Fruit fly (Drosophila melanogaster): ENCODE data around the gene Unc-115a.

Gene Unc-115a

dm6 chr3R:9704183-9705007 is 822 bp downstream of the Unc-115a start:
- TF ChIP-seq CG8119 (GFP tag; IDR thresholded peaks at IDR 0.05) (no peak), Hr39 (GFP tag; optimal IDR thresholded peaks at IDR 0.05) (no peak), CG3032 (tag; optimal IDR thresholded peaks at IDR 0.05) (no peak), Hr4 (GFP tag; optimal IDR thresholded peaks at IDR 0.05) (no peak), Sox15 (GFP tag; optimal IDR thresholded peaks at IDR 0.05) (no peak), CG4318 (GFP tag; optimal IDR thresholded peaks at IDR 0.05) (no peak), fd85E (GFP tag; optimal IDR thresholded peaks at IDR 0.05) (peak; percentile 1), vri (GFP tag; optimal IDR thresholded peaks at IDR 0.05) (peak; percentile 99), pdm3 (GFP tag; optimal IDR thresholded peaks at IDR 0.05) (no peak), Sox14 (GFP tag; optimal IDR thresholded peaks at IDR 0.05) (no peak), CG16779 (tag; optimal IDR thresholded peaks at IDR 0.05) (peak; percentile 42), CG6854 (GFP tag; optimal IDR thresholded peaks at IDR 0.05) (no peak), CG6163 (GFP tag; IDR thresholded peaks at IDR 0.05) (no peak), Hr38 (GFP tag; optimal IDR thresholded peaks at IDR 0.05) (no peak), cyc (GFP tag; optimal IDR thresholded peaks at IDR 0.05) (no peak), fkh (GFP tag; optimal IDR thresholded peaks at IDR 0.05) (peak; percentile 13), Blimp-1 (GFP tag; optimal IDR thresholded peaks at IDR 0.05) (no peak), Lpt (GFP tag; optimal IDR thresholded peaks at IDR 0.05) (peak; percentile 33), svp (GFP tag) (peak; percentile 85), CG10669 (GFP tag; optimal IDR thresholded peaks at IDR 0.05) (no peak), Eip75B (GFP tag; optimal IDR thresholded peaks at IDR 0.05) (no peak)

dm6 chr3R:9703273-9703672 is 1.9 kb downstream of the Unc-115a start:
- no peak for TF ChIP-seq Hr38 (GFP tag; optimal IDR thresholded peaks at IDR 0.05)
- no peak for TF ChIP-seq CG10631 (GFP tag; optimal IDR thresholded peaks at IDR 0.05)
- no peak for TF ChIP-seq ss (GFP tag; optimal IDR thresholded peaks at IDR 0.05)
- TF ChIP-seq pdm3 (GFP tag; optimal IDR thresholded peaks at IDR 0.05): no peak
- TF ChIP-seq CG31627 (GFP tag; optimal IDR thresholded peaks at IDR 0.05): no peak
- TF ChIP-seq Eip75B (GFP tag; optimal IDR thresholded peaks at IDR 0.05): no peak
- no peak for TF ChIP-seq Gug (GFP tag; IDR thresholded peaks at IDR 0.05)
- TF ChIP-seq Blimp-1 (GFP tag; optimal IDR thresholded peaks at IDR 0.05): peak; percentile 55

DNA sequence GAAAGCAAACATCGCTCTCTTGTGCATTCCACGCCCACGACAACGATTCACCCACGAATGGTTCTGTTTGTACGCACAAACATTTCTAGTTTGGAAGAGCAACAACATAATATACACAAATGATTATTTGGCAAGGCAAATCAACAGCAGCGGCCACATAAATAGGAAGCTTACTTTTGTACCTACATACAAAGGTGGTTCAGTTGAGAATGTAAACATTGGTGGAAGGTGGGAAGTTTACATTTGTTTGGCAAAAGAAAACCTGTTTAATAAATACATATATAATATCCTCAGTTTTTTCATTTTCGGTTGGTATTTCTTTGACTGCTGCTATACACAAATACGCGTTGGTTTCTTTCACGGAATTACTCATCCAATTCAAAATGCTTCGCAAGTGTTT is 2.6 kb downstream of the Unc-115a start:
- TF ChIP-seq Sox14 (GFP tag; optimal IDR thresholded peaks at IDR 0.05) (peak; percentile 59), CG6808 (GFP tag; optimal IDR thresholded peaks at IDR 0.05) (no peak), fd85E (GFP tag; optimal IDR thresholded peaks at IDR 0.05) (no peak), CG10669 (GFP tag; optimal IDR thresholded peaks at IDR 0.05) (peak; percentile 41), CG11294 (GFP tag; IDR thresholded peaks at IDR 0.05) (no peak), CG8632 (GFP tag; optimal IDR thresholded peaks at IDR 0.05) (peak; percentile 16), Sox102F (GFP tag; optimal IDR thresholded peaks at IDR 0.05) (peak; percentile 48), CG3032 (tag; optimal IDR thresholded peaks at IDR 0.05) (no peak), Eip75B (GFP tag; optimal IDR thresholded peaks at IDR 0.05) (peak; percentile 41), Hr4 (GFP tag; optimal IDR thresholded peaks at IDR 0.05) (peak; percentile 83), Lpt (GFP tag; optimal IDR thresholded peaks at IDR 0.05) (peak; percentile 54), CG16779 (tag; optimal IDR thresholded peaks at IDR 0.05) (peak; percentile 9), CG11902 (GFP tag; optimal IDR thresholded peaks at IDR 0.05) (no peak), CG34406 (GFP tag; optimal IDR thresholded peaks at IDR 0.05) (peak; percentile 42), cyc (GFP tag; optimal IDR thresholded peaks at IDR 0.05) (peak; percentile 38), ss (GFP tag; optimal IDR thresholded peaks at IDR 0.05) (no peak), Eip78C (GFP tag) (peak; percentile 82), CG8319 (GFP tag; optimal IDR thresholded peaks at IDR 0.05) (no peak), salr (GFP tag; optimal IDR thresholded peaks at IDR 0.05) (peak in 1 of 2 experiments; percentile 40), vri (GFP tag; optimal IDR thresholded peaks at IDR 0.05) (peak; percentile 55), pdm3 (GFP tag; optimal IDR thresholded peaks at IDR 0.05) (peak; percentile 67), topi (GFP tag; optimal IDR thresholded peaks at IDR 0.05) (peak; percentile 53), CG31627 (GFP tag; optimal IDR thresholded peaks at IDR 0.05) (peak; percentile 66), Ets96B (tag; optimal IDR thresholded peaks at IDR 0.05) (peak; percentile 29), CG15336 (GFP tag; IDR thresholded peaks at IDR 0.05) (no peak), fd59A (GFP tag; optimal IDR thresholded peaks at IDR 0.05) (no peak), dsx (GFP tag; optimal IDR thresholded peaks at IDR 0.05; ENCODE audit: poor library complexity, severe bottlenecking) (no peak), Smox (GFP tag; optimal IDR thresholded peaks at IDR 0.05) (no peak), CG8119 (GFP tag; IDR thresholded peaks at IDR 0.05) (no peak), net (GFP tag; optimal IDR thresholded peaks at IDR 0.05) (peak; percentile 57), Gug (GFP tag; IDR thresholded peaks at IDR 0.05) (no peak), CG4318 (GFP tag; optimal IDR thresholded peaks at IDR 0.05) (no peak), esn (GFP tag; optimal IDR thresholded peaks at IDR 0.05) (peak; percentile 64), Blimp-1 (GFP tag; optimal IDR thresholded peaks at IDR 0.05) (no peak), CG6854 (GFP tag; optimal IDR thresholded peaks at IDR 0.05) (no peak), CG11762 (GFP tag; optimal IDR thresholded peaks at IDR 0.05; ENCODE audit: insufficient read depth) (peak; percentile 64), fkh (GFP tag; optimal IDR thresholded peaks at IDR 0.05) (peak; percentile 96)

Data from whole organism, prepupa.